Worm (Caenorhabditis elegans): Measurements from ENCODE around the gene ZC443.2.

The ZC443.2 gene

ce11 chrV:12773852-12774251, 37.1 kb downstream of the ZC443.2 start:
- TF ChIP-seq nhr-120 (GFP tag; IDR thresholded peaks at IDR 0.05) (no peak), gei-17 (GFP tag; optimal IDR thresholded peaks at IDR 0.05) (no peak), F10E7.11 (tag; optimal IDR thresholded peaks at IDR 0.05) (no peak), atf-7 (tag; optimal IDR thresholded peaks at IDR 0.05) (no peak), snpc-4 (GFP tag; optimal IDR thresholded peaks at IDR 0.05) (no peak), snpc-4 (tag; optimal IDR thresholded peaks at IDR 0.05) (no peak), nfyb-1 (GFP tag; IDR thresholded peaks at IDR 0.05) (no peak), F55B11.4 (tag; optimal IDR thresholded peaks at IDR 0.05; ENCODE audit: borderline replicate concordance, insufficient read depth) (no peak), let-526 (GFP tag; IDR thresholded peaks at IDR 0.05) (no peak)

- TF ChIP-seq snpc-4 (GFP tag; optimal IDR thresholded peaks at IDR 0.05) (no peak), snpc-4 (tag; optimal IDR thresholded peaks at IDR 0.05) (no peak), T26A5.8 (tag; optimal IDR thresholded peaks at IDR 0.05) (no peak), F57C9.4 (tag; optimal IDR thresholded peaks at IDR 0.05) (no peak), Y95B8A.8 (GFP tag; IDR thresholded peaks at IDR 0.05) (no peak), ztf-3 (GFP tag; optimal IDR thresholded peaks at IDR 0.05) (no peak), unc-130 (GFP tag; optimal IDR thresholded peaks at IDR 0.05) (no peak), ceh-91 (GFP tag; IDR thresholded peaks at IDR 0.05) (no peak), hsf-1 (GFP tag; IDR thresholded peaks at IDR 0.05) (no peak), gei-17 (GFP tag; optimal IDR thresholded peaks at IDR 0.05) (no peak), Y53G8AR.9 (GFP tag; conservative IDR thresholded peaks at IDR 0.05) (no peak), rcor-1 (GFP tag; IDR thresholded peaks at IDR 0.05) (no peak), ceh-79 (tag; optimal IDR thresholded peaks at IDR 0.05) (no peak), F37B4.10 (GFP tag; IDR thresholded peaks at IDR 0.05) (no peak), cebp-2 (GFP tag; IDR thresholded peaks at IDR 0.05) (no peak), xnd-1 (tag; optimal IDR thresholded peaks at IDR 0.05) (no peak)
Observed at ce11 chrV:12773222-12773621, 37.8 kb downstream of the ZC443.2 start, which contains the start of gene ZC455.1. TSS of gene ZC455.1 (plus strand) at chrV:12773522.

- no peak for TF ChIP-seq attf-6 (GFP tag; IDR thresholded peaks at IDR 0.05)
- no peak for TF ChIP-seq Y53G8AR.9 (GFP tag; conservative IDR thresholded peaks at IDR 0.05)
- no peak for TF ChIP-seq ama-1 (optimal IDR thresholded peaks at IDR 0.05)
- no peak for TF ChIP-seq ama-1 (GFP tag; optimal IDR thresholded peaks at IDR 0.05)
- TF ChIP-seq let-526 (GFP tag; IDR thresholded peaks at IDR 0.05), result no peak
- TF ChIP-seq gei-17 (GFP tag; optimal IDR thresholded peaks at IDR 0.05), result no peak
- no peak for TF ChIP-seq egl-18 (GFP tag; IDR thresholded peaks at IDR 0.05)
- TF ChIP-seq dox-1 (GFP tag; IDR thresholded peaks at IDR 0.05), result no peak
- TF ChIP-seq ztf-28 (GFP tag; IDR thresholded peaks at IDR 0.05), result no peak
- TF ChIP-seq C06A6.2 (GFP tag; conservative IDR thresholded peaks at IDR 0.05), result no peak
- no peak for TF ChIP-seq C17E4.6 (GFP tag; IDR thresholded peaks at IDR 0.05)
- no peak for TF ChIP-seq tbp1 (GFP tag; optimal IDR thresholded peaks at IDR 0.05)
- TF ChIP-seq repo-1 (tag; optimal IDR thresholded peaks at IDR 0.05), result no peak
Observed at ce11 chrV:12768946-12769345, 42.0 kb downstream of the ZC443.2 start, which contains the start of gene srt-43. TSS of gene srt-43 (plus strand) at chrV:12769246.

- no peak for TF ChIP-seq aptf-2 (GFP tag; conservative IDR thresholded peaks at IDR 0.05)
- TF ChIP-seq mes-4 (tag; optimal IDR thresholded peaks at IDR 0.05), result no peak
- TF ChIP-seq let-607 (tag; optimal IDR thresholded peaks at IDR 0.05), result no peak
- TF ChIP-seq ceh-100 (GFP tag; IDR thresholded peaks at IDR 0.05), result no peak
- TF ChIP-seq snpc-1.1 (tag; optimal IDR thresholded peaks at IDR 0.05; ENCODE audit: insufficient read depth), result peak; percentile 39
- TF ChIP-seq nfya-2 (GFP tag; IDR thresholded peaks at IDR 0.05), result no peak
- TF ChIP-seq lir-1 (GFP tag; conservative IDR thresholded peaks at IDR 0.05), result no peak
- no peak for TF ChIP-seq F52B5.7 (tag; optimal IDR thresholded peaks at IDR 0.05)
- no peak for TF ChIP-seq pbrm-1 (GFP tag; IDR thresholded peaks at IDR 0.05)
- no peak for TF ChIP-seq lin-35 (GFP tag; optimal IDR thresholded peaks at IDR 0.05)
- TF ChIP-seq hmg-20 (GFP tag; IDR thresholded peaks at IDR 0.05), result no peak
- TF ChIP-seq cebp-1 (GFP tag; IDR thresholded peaks at IDR 0.05), result no peak
- peak; percentile 80 for TF ChIP-seq cebp-1 (tag; optimal IDR thresholded peaks at IDR 0.05)
- no peak for TF ChIP-seq snpc-4 (GFP tag; optimal IDR thresholded peaks at IDR 0.05)
- TF ChIP-seq snpc-4 (tag; optimal IDR thresholded peaks at IDR 0.05), result peak in 1 of 4 experiments; percentile 43
Observed at ce11 chrV:12763291-12763995, 47.5 kb downstream of the ZC443.2 start, which contains the start of the genes abcf-1 and scc-3. TSS of gene abcf-1 (minus strand) at chrV:12763375. TSS of gene scc-3 (plus strand) at chrV:12763945.
